Worm (Caenorhabditis elegans) whole organism, L1 larva: ENCODE data around the gene F01F1.14.

ENCODE experiments used
- C04F5.9 ChIP-seq: sonication (generic microtip); optimal IDR thresholded peaks from 2 replicates; lab custom pipeline; 2016; ENCODE audit warnings: missing genetic modification characterization, missing compliant biosample characterization
- C34B4.2 ChIP-seq: sonication (generic microtip); optimal IDR thresholded peaks from 2 replicates; lab custom pipeline; 2017; ENCODE audit warnings: mild to moderate bottlenecking, missing genetic modification characterization, missing compliant biosample characterization
- ama-1 ChIP-seq: fragments of 150-350 bp; optimal IDR thresholded peaks from 2 replicates; lab custom pipeline; 2014
- blmp-1 ChIP-seq: fragments of 150-350 bp; optimal IDR thresholded peaks from 2 replicates; lab custom pipeline; 2014; ENCODE audit warnings: missing biosample characterization, missing genetic modification characterization
- ceh-8 ChIP-seq: fragments of 200-800 bp; sonication (Bioruptor generic); optimal IDR thresholded peaks from 2 replicates; lab custom pipeline; 2018; ENCODE audit warnings: mild to moderate bottlenecking, missing genetic modification characterization, moderate library complexity, missing compliant biosample characterization
- ceh-82 ChIP-seq, 3 experiments: fragments of 150-350 bp in 1 of 3; sonication (generic microtip) in 2 of 3; optimal IDR thresholded peaks; 2 replicates each; lab custom pipeline; 2014 to 2017; ENCODE audit warnings: missing biosample characterization in 3 of 3, missing genetic modification characterization in 3 of 3
- dpl-1 ChIP-seq, 3 experiments: fragments of 150-350 bp in 2 of 3; sonication (generic microtip) in 1 of 3; optimal IDR thresholded peaks; 2 replicates each; lab custom pipeline; 2014 to 2017; ENCODE audit warnings: missing biosample characterization in 3 of 3, missing genetic modification characterization in 3 of 3, missing genetic modification reagents in 3 of 3
- efl-1 ChIP-seq, 4 experiments: fragments of 150-350 bp; optimal IDR thresholded peaks in 3 of 4; peaks in 1 of 4; 1 replicate in 1 of 4; 2 replicates in 3 of 4; lab custom pipeline; 2014; ENCODE audit warnings: missing biosample characterization in 2 of 4, missing genetic modification characterization in 2 of 4, missing genetic modification reagents in 2 of 4
- elt-2 ChIP-seq: sonication (generic microtip); optimal IDR thresholded peaks from 2 replicates; lab custom pipeline; 2016; ENCODE audit warnings: missing genetic modification characterization, mild to moderate bottlenecking, inconsistent platforms, missing compliant biosample characterization, missing genetic modification reagents
- elt-3 ChIP-seq, 6 experiments: fragments of 150-350 bp in 1 of 6; sonication (generic microtip); optimal IDR thresholded peaks; 2 replicates each; lab custom pipeline; 2017 to 2018; ENCODE audit warnings: missing biosample characterization in 6 of 6, missing genetic modification characterization in 6 of 6, inconsistent platforms in 1 of 6
- fkh-4 ChIP-seq: sonication (generic microtip); optimal IDR thresholded peaks from 2 replicates; lab custom pipeline; 2016; ENCODE audit warnings: missing compliant biosample characterization, missing genetic modification characterization, borderline replicate concordance
- fkh-8 ChIP-seq: sonication (generic microtip); optimal IDR thresholded peaks from 2 replicates; lab custom pipeline; 2016; ENCODE audit warnings: mild to moderate bottlenecking, missing genetic modification characterization, missing compliant biosample characterization
- grh-1 ChIP-seq: fragments of 200-800 bp; sonication (Bioruptor generic); IDR thresholded peaks from 2 replicates; pipeline ENCODE4 v1.3.6; 2022; ENCODE audit warnings: missing genetic modification reagents, missing genetic modification characterization, missing compliant biosample characterization
- hlh-4 ChIP-seq: sonication (generic microtip); optimal IDR thresholded peaks from 2 replicates; lab custom pipeline; 2016; ENCODE audit warnings: mild to moderate bottlenecking, missing genetic modification characterization, missing compliant biosample characterization
- lin-13 ChIP-seq: fragments of 150-350 bp; optimal IDR thresholded peaks from 2 replicates; lab custom pipeline; 2014; ENCODE audit warnings: missing biosample characterization, missing genetic modification reagents, missing genetic modification characterization
- lin-14 ChIP-seq: fragments of 200-800 bp; sonication (Bioruptor generic); optimal IDR thresholded peaks from 2 replicates; lab custom pipeline; 2018; ENCODE audit warnings: mild to moderate bottlenecking, missing genetic modification characterization, moderate library complexity, missing compliant biosample characterization
- lin-15B ChIP-seq: fragments of 150-350 bp; sonication (generic microtip); optimal IDR thresholded peaks from 3 replicates; lab custom pipeline; 2014; ENCODE audit warnings: missing biosample characterization, missing genetic modification characterization
- lin-35 ChIP-seq, 2 experiments: fragments of 150-350 bp; optimal IDR thresholded peaks; 2 replicates each; lab custom pipeline; 2014; ENCODE audit warnings: missing biosample characterization in 2 of 2, missing genetic modification characterization in 2 of 2, missing genetic modification reagents in 2 of 2
- lsy-2 ChIP-seq, 2 experiments: fragments of 150-350 bp; optimal IDR thresholded peaks; 2 replicates each; lab custom pipeline; 2014; ENCODE audit warnings: missing biosample characterization in 2 of 2, missing genetic modification characterization in 2 of 2
- mdl-1 ChIP-seq, 2 experiments: fragments of 150-350 bp; optimal IDR thresholded peaks; 2 replicates each; lab custom pipeline; 2014 to 2017; ENCODE audit warnings: missing biosample characterization in 2 of 2, missing genetic modification characterization in 2 of 2, inconsistent platforms in 1 of 2
- mep-1 ChIP-seq: fragments of 150-350 bp; optimal IDR thresholded peaks from 2 replicates; lab custom pipeline; 2014; ENCODE audit warnings: missing biosample characterization, missing genetic modification characterization
- nhr-12 ChIP-seq: sonication (generic microtip); optimal IDR thresholded peaks from 2 replicates; lab custom pipeline; 2017; ENCODE audit warnings: missing biosample characterization, missing genetic modification characterization
- nhr-19 ChIP-seq: fragments of 200-800 bp; sonication (Bioruptor generic); conservative IDR thresholded peaks from 2 replicates; pipeline ENCODE4 v1.3.6; 2022; ENCODE audit warnings: missing genetic modification characterization, missing compliant biosample characterization
- nhr-20 ChIP-seq: sonication (generic microtip); optimal IDR thresholded peaks from 2 replicates; lab custom pipeline; 2016; ENCODE audit warnings: mild to moderate bottlenecking, missing genetic modification characterization, missing compliant biosample characterization
- nhr-47 ChIP-seq: sonication (generic microtip); optimal IDR thresholded peaks from 2 replicates; lab custom pipeline; 2016; ENCODE audit warnings: mild to moderate bottlenecking, missing genetic modification characterization, moderate library complexity, missing compliant biosample characterization
- nhr-71 ChIP-seq: sonication (generic microtip); optimal IDR thresholded peaks from 2 replicates; lab custom pipeline; 2016; ENCODE audit warnings: mild to moderate bottlenecking, missing genetic modification characterization, moderate library complexity, missing compliant biosample characterization
- nhr-85 ChIP-seq: sonication (generic microtip); peaks from one replicate; lab custom pipeline; 2016; ENCODE audit warnings: missing genetic modification characterization, inconsistent platforms, missing compliant biosample characterization
- nhr-90 ChIP-seq: sonication (generic microtip); optimal IDR thresholded peaks from 2 replicates; lab custom pipeline; 2016; ENCODE audit warnings: mild to moderate bottlenecking, missing genetic modification characterization, missing compliant biosample characterization; ENCODE audit not compliant: poor library complexity
- pag-3 ChIP-seq: sonication (generic microtip); optimal IDR thresholded peaks from 2 replicates; lab custom pipeline; 2017; ENCODE audit warnings: missing genetic modification characterization, mild to moderate bottlenecking, missing compliant biosample characterization, antibody characterized with exemption, borderline replicate concordance; ENCODE audit not compliant: insufficient read depth
- pax-3 ChIP-seq: fragments of 200-800 bp; sonication (Bioruptor generic); optimal IDR thresholded peaks from 2 replicates; lab custom pipeline; 2018; ENCODE audit warnings: mild to moderate bottlenecking, missing genetic modification characterization, moderate library complexity, missing compliant biosample characterization
- snpc-4 ChIP-seq: fragments of 150-350 bp; optimal IDR thresholded peaks from 2 replicates; lab custom pipeline; 2014; ENCODE audit warnings: missing biosample characterization, missing genetic modification characterization
- snu-23 ChIP-seq: sonication (generic microtip); optimal IDR thresholded peaks from 2 replicates; lab custom pipeline; 2016; ENCODE audit warnings: missing genetic modification characterization, missing compliant biosample characterization
- tbx-2 ChIP-seq: sonication (generic microtip); optimal IDR thresholded peaks from 2 replicates; lab custom pipeline; 2016; ENCODE audit warnings: missing genetic modification characterization, missing compliant biosample characterization
- unc-130 ChIP-seq: fragments of 150-350 bp; optimal IDR thresholded peaks from 2 replicates; lab custom pipeline; 2017; ENCODE audit warnings: missing biosample characterization, missing genetic modification characterization, inconsistent platforms
- vab-15 ChIP-seq: sonication (generic microtip); optimal IDR thresholded peaks from 2 replicates; lab custom pipeline; 2017; ENCODE audit warnings: missing genotype, mild to moderate bottlenecking, missing genetic modification characterization, missing compliant biosample characterization

F01F1.14 gene

DNA sequence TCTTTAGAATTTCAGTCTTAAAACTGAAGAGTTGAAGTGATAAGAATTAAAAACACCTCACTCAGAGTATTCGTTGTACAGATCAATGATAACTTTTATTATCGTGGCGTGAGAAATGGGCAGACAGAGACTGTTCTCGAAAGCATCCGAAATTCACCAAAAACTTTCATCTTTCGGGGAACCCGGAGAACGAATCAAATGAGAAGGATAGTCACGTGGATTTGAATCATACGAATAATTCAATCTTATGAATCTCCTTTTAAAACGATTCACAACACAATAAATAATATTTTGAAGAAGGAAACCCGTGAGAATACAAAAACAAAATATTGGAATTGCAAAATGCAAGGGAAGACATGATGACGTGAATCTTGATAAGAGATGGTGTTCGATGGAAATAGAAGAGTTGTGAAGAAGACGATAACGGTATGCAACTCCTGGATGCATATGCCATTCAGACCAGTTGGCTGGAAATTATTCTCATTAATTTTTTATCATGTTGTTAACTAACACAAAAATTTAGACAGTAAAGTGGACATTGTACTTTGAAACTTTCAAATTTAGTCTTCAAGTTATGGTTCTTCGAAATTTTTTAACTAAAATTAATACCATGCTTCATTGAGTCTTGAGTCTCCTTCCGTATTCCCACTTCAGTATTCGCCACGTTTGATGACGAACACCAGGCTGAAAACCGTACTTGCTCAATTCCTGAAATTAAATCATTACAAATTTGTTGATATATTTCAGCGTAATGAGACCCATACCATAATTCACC, 5.7 kb downstream of the F01F1.14 start (continued):
- TF ChIP-seq lin-35 (GFP tag; optimal IDR thresholded peaks at IDR 0.05; lab: Kevin White, UChicago) = peak in 1 of 2 experiments; percentile 62
- no peak for TF ChIP-seq lin-13 (GFP tag; lab: Kevin White, UChicago)
- TF ChIP-seq pag-3 (tag; lab: Kevin White, UChicago) = no peak
- no peak for TF ChIP-seq C04F5.9 (tag; lab: Kevin White, UChicago)
- TF ChIP-seq fkh-4 (tag; lab: Kevin White, UChicago) = no peak
- TF ChIP-seq vab-15 (tag; lab: Kevin White, UChicago) = no peak
- TF ChIP-seq ceh-8 = no peak
- TF ChIP-seq, all 84 proteins: peak for 15

- TF ChIP-seq lin-35 (GFP tag; optimal IDR thresholded peaks at IDR 0.05; lab: Kevin White, UChicago) (peak; percentile 24 to 60), ceh-82 (tag; optimal IDR thresholded peaks at IDR 0.05; lab: Kevin White, UChicago) (peak in 1 of 3 experiments; percentile 4), nhr-71 (peak; percentile 11), dpl-1 (GFP tag; optimal IDR thresholded peaks at IDR 0.05; lab: Kevin White, UChicago) (peak in 2 of 3 experiments; percentile 22 to 33), snu-23 (GFP tag; lab: Kevin White, UChicago) (peak; percentile 57), unc-130 (tag; lab: Kevin White, UChicago) (no peak), nhr-12 (tag; lab: Kevin White, UChicago) (no peak), efl-1 (optimal IDR thresholded peaks at IDR 0.05; lab: Kevin White, UChicago) (peak; percentile 22 to 30), efl-1 (GFP tag; optimal IDR thresholded peaks at IDR 0.05 in 1 of 2; lab: Kevin White, UChicago) (peak in 1 of 2 experiments; percentile 92), lin-14 (GFP tag; lab: Kevin White, UChicago) (peak; percentile 76), grh-1 (GFP tag; lab: Robert Waterston, UW) (0 out of 2 replicates have a peak, but pooled peaks have one; percentile 5), nhr-90 (tag; lab: Kevin White, UChicago) (peak; percentile 54), nhr-47 (tag; lab: Kevin White, UChicago) (peak; percentile 15), lsy-2 (tag; optimal IDR thresholded peaks at IDR 0.05; lab: Kevin White, UChicago) (peak in 1 of 2 experiments; percentile 36), lin-15B (tag; lab: Kevin White, UChicago) (no peak), nhr-85 (tag; lab: Kevin White, UChicago) (peak; percentile 84), elt-3 (tag; optimal IDR thresholded peaks at IDR 0.05; lab: Kevin White, UChicago) (peak in 1 of 6 experiments; percentile 30), nhr-19 (GFP tag; lab: Robert Waterston, UW) (peak; percentile 6; the same call in 1 of the 2 replicates), mep-1 (tag; lab: Kevin White, UChicago) (peak; percentile 14), nhr-20 (tag; lab: Kevin White, UChicago) (peak; percentile 31), ama-1 (lab: Kevin White, UChicago) (peak; percentile 56), mdl-1 (tag; optimal IDR thresholded peaks at IDR 0.05; lab: Kevin White, UChicago) (peak in 1 of 2 experiments; percentile 40), C34B4.2 (tag; lab: Kevin White, UChicago) (no peak), tbx-2 (tag; lab: Kevin White, UChicago) (peak; percentile 22), blmp-1 (tag; lab: Kevin White, UChicago) (peak; percentile 64), snpc-4 (no peak), pax-3 (no peak)
- TF ChIP-seq, all 84 proteins: peak for 20
Measured at ce11 chrIII:5876140-5876675, 6.5 kb downstream of the F01F1.14 start, which contains the start of gene aldo-2. Gene aldo-2, minus strand, starts transcription at chrIII:5876625.

- TF ChIP-seq hlh-4 (tag; lab: Kevin White, UChicago) (no peak), lin-15B (tag; lab: Kevin White, UChicago) (no peak), fkh-8 (tag; lab: Kevin White, UChicago) (no peak), lin-35 (GFP tag; optimal IDR thresholded peaks at IDR 0.05; lab: Kevin White, UChicago) (no peak), efl-1 (optimal IDR thresholded peaks at IDR 0.05; lab: Kevin White, UChicago) (no peak), efl-1 (GFP tag; optimal IDR thresholded peaks at IDR 0.05 in 1 of 2; lab: Kevin White, UChicago) (peak in 1 of 2 experiments; percentile 32), elt-2 (tag; lab: Kevin White, UChicago) (peak; percentile 42)
Measured at ce11 chrIII:5875705-5876104, 7.0 kb downstream of the F01F1.14 start.
